Worm (Caenorhabditis elegans) whole organism, mixed stage, embryonic: ENCODE measurements around the gene poml-4.

Experiments used
- ceh-39 ChIP-seq: fragments of 150-350 bp; optimal IDR thresholded peaks from 2 replicates; lab custom pipeline; 2014; ENCODE audit warnings: missing biosample characterization, missing genetic modification characterization
- ces-1 ChIP-seq: fragments of 150-350 bp; optimal IDR thresholded peaks from 2 replicates; lab custom pipeline; 2014; ENCODE audit warnings: missing biosample characterization, missing genetic modification reagents, missing genetic modification characterization
- elt-3 ChIP-seq: fragments of 150-350 bp; optimal IDR thresholded peaks from 2 replicates; lab custom pipeline; 2014; ENCODE audit warnings: missing biosample characterization, missing genetic modification characterization
- flh-1 ChIP-seq: fragments of 200-800 bp; sonication (Bioruptor generic); optimal IDR thresholded peaks from 2 replicates; lab custom pipeline; 2018; ENCODE audit warnings: mild to moderate bottlenecking, missing genetic modification characterization, moderate library complexity, missing compliant biosample characterization
- lsy-2 ChIP-seq: fragments of 150-350 bp; optimal IDR thresholded peaks from 2 replicates; lab custom pipeline; 2014; ENCODE audit warnings: missing biosample characterization, missing genetic modification characterization
- mep-1 ChIP-seq: fragments of 150-350 bp; optimal IDR thresholded peaks from 2 replicates; lab custom pipeline; 2017; ENCODE audit warnings: missing biosample characterization, missing genetic modification reagents, missing genetic modification characterization, inconsistent platforms
- nhr-12 ChIP-seq: fragments of 150-350 bp; optimal IDR thresholded peaks from 2 replicates; lab custom pipeline; 2014; ENCODE audit warnings: missing biosample characterization, missing genetic modification characterization
- nhr-237 ChIP-seq: fragments of 150-350 bp; optimal IDR thresholded peaks from 2 replicates; lab custom pipeline; 2014; ENCODE audit warnings: missing biosample characterization, missing genetic modification characterization
- pha-4 ChIP-seq: fragments of 150-350 bp; optimal IDR thresholded peaks from 2 replicates; lab custom pipeline; 2018; ENCODE audit warnings: missing biosample characterization, missing genetic modification reagents, missing genetic modification characterization
- snpc-4 ChIP-seq: fragments of 150-350 bp; optimal IDR thresholded peaks from 2 replicates; lab custom pipeline; 2014; ENCODE audit warnings: missing biosample characterization, missing genetic modification characterization
- unc-39 ChIP-seq: fragments of 150-350 bp; optimal IDR thresholded peaks from 2 replicates; lab custom pipeline; 2014; ENCODE audit warnings: missing biosample characterization, missing genetic modification characterization
- unc-62 ChIP-seq: fragments of 150-350 bp; optimal IDR thresholded peaks from 2 replicates; lab custom pipeline; 2014; ENCODE audit warnings: missing biosample characterization, missing genetic modification reagents, missing genetic modification characterization
- ztf-11 ChIP-seq: fragments of 150-350 bp; optimal IDR thresholded peaks from 2 replicates; lab custom pipeline; 2014; ENCODE audit warnings: missing biosample characterization, missing genetic modification characterization

DNA sequence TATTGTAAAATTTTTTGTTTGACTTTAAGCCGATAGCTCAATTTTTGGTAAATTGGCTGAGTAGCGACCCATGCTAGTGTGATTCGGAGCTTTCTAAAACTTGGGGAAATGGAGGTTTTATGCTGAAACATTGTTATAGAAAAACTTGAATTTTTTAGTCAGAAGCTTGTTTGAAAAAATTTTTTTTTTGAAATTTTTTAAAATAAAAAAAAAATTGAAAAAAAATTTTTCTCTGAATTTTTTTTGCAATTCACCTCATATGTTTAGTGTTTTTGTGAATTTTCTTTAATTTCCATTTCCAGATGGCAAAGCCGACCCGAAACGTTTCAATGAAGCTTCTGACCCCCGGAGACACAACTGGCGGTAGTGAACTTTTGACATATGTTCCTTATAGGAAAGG is 11.7 kb upstream of the poml-4 start, which contains the start of gene Y51H7BR.4:
- TF ChIP-seq unc-39 (tag; lab: Kevin White, UChicago) (no peak), pha-4 (tag; lab: Kevin White, UChicago) (no peak), nhr-237 (tag; lab: Kevin White, UChicago) (no peak), snpc-4 (tag; lab: Kevin White, UChicago) (no peak), unc-62 (no peak), ztf-11 (no peak), lsy-2 (no peak), mep-1 (tag; lab: Kevin White, UChicago) (no peak), elt-3 (tag; lab: Kevin White, UChicago) (no peak), flh-1 (no peak), nhr-12 (tag; lab: Kevin White, UChicago) (no peak), ceh-39 (tag; lab: Kevin White, UChicago) (no peak), ces-1 (GFP tag; lab: Kevin White, UChicago) (no peak)
